In the genomic region with DNA sequence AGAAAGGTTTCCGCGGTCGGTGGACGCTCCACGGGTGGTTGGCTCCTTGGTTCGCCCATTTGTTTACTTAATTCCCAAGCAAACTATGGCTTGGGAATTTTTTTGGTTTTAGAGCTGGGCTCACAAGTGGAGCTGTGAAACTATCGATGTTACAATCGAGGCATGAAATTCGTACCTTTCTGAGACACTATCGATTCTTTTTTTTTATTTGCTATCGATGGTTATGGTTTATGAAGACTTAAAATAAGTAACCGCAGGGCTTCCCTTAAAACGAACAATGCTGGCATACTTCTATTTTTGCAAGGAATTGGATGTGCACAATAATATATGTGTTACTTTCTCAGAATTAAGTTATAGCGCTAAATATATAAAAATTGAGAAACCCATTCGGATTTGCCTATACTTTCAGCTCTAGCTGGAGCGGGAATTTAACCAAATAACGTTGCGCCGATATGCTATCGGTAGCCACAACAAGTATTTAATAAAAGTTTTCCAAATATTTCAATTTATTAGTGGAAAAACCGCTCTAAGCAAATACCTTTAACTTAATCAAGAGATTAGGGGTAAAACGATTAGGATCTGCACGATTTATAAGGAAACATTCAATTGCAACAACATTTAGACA, we compare ENCODE assay signal across 1 fruit fly cellular context.
TF ChIP-seq lines count a peak whose summit lies in the region.

A gene (minus strand): TSS at position 147 of the 625 bp plus-strand sequence.

TF ChIP-seq in whole organism, embryonic, 481 proteins besides CTCF, POLR2A, EP300 and RAD21 (continued from another document and continues in another):
- peak; percentile 69 for TF ChIP-seq nerfin-2 (GFP tag; IDR thresholded peaks at IDR 0.05; lab: Robert Waterston, UW; ENCODE audit: partially characterized antibody)
- TF ChIP-seq dati (GFP tag; IDR thresholded peaks at IDR 0.05; lab: Robert Waterston, UW) = no peak
- TF ChIP-seq ranshi (GFP tag; IDR thresholded peaks at IDR 0.05; lab: Robert Waterston, UW) = no peak
- no peak for TF ChIP-seq Rx (GFP tag; IDR thresholded peaks at IDR 0.05; lab: Robert Waterston, UW)
- no peak for TF ChIP-seq CG18476 (GFP tag; optimal IDR thresholded peaks at IDR 0.05; lab: Kevin White, UChicago)
- no peak for TF ChIP-seq CG17912 (GFP tag; optimal IDR thresholded peaks at IDR 0.05; lab: Kevin White, UChicago)
- TF ChIP-seq Sin3A (optimal IDR thresholded peaks at IDR 0.05; lab: Kevin White, UChicago) = peak; percentile 45
- TF ChIP-seq Kr (GFP tag; optimal IDR thresholded peaks at IDR 0.05; lab: Kevin White, UChicago) = no peak
- TF ChIP-seq crc (GFP tag; optimal IDR thresholded peaks at IDR 0.05; lab: Kevin White, UChicago) = no peak
- no peak for TF ChIP-seq CG1603 (tag; optimal IDR thresholded peaks at IDR 0.05; lab: Kevin White, UChicago)
- no peak for TF ChIP-seq CG12104 (GFP tag; optimal IDR thresholded peaks at IDR 0.05; lab: Kevin White, UChicago)
- no peak for TF ChIP-seq CG6765 (GFP tag; optimal IDR thresholded peaks at IDR 0.05; lab: Kevin White, UChicago)
- no peak for TF ChIP-seq CG10147 (GFP tag; optimal IDR thresholded peaks at IDR 0.05; lab: Kevin White, UChicago)
- TF ChIP-seq ase (GFP tag; IDR thresholded peaks at IDR 0.05; lab: Robert Waterston, UW) = no peak
- no peak for TF ChIP-seq onecut (GFP tag; IDR thresholded peaks at IDR 0.05; lab: Robert Waterston, UW)
- peak; percentile 84 for TF ChIP-seq CG6791 (GFP tag; IDR thresholded peaks at IDR 0.05; lab: Robert Waterston, UW; ENCODE audit: partially characterized antibody)
- TF ChIP-seq CG7786 (GFP tag; optimal IDR thresholded peaks at IDR 0.05; lab: Kevin White, UChicago) = no peak
- TF ChIP-seq CG1647 (GFP tag; optimal IDR thresholded peaks at IDR 0.05; lab: Kevin White, UChicago) = no peak
- TF ChIP-seq Rfx (GFP tag; IDR thresholded peaks at IDR 0.05; lab: Robert Waterston, UW) = no peak
- no peak for TF ChIP-seq D19A (tag; optimal IDR thresholded peaks at IDR 0.05; lab: Kevin White, UChicago)
- TF ChIP-seq CG14710 (tag; optimal IDR thresholded peaks at IDR 0.05; lab: Kevin White, UChicago) = no peak
- TF ChIP-seq gfzf (GFP tag; optimal IDR thresholded peaks at IDR 0.05; lab: Kevin White, UChicago) = peak; percentile 20
- no peak for TF ChIP-seq B-H2 (GFP tag; optimal IDR thresholded peaks at IDR 0.05; lab: Kevin White, UChicago)
- TF ChIP-seq yki (optimal IDR thresholded peaks at IDR 0.05; lab: Kevin White, UChicago) = no peak
- no peak for TF ChIP-seq ara (GFP tag; IDR thresholded peaks at IDR 0.05; lab: Robert Waterston, UW)
- no peak for TF ChIP-seq CG4707 (GFP tag; optimal IDR thresholded peaks at IDR 0.05; lab: Kevin White, UChicago)
- no peak for TF ChIP-seq Gsc (GFP tag; IDR thresholded peaks at IDR 0.05; lab: Robert Waterston, UW)
- no peak for TF ChIP-seq Hmr (GFP tag; optimal IDR thresholded peaks at IDR 0.05; lab: Kevin White, UChicago)
- no peak for TF ChIP-seq CG2199 (GFP tag; IDR thresholded peaks at IDR 0.05; lab: Robert Waterston, UW)
- TF ChIP-seq CG2889 (GFP tag; IDR thresholded peaks at IDR 0.05; lab: Robert Waterston, UW) = no peak
- no peak for TF ChIP-seq CG15601 (tag; optimal IDR thresholded peaks at IDR 0.05; lab: Kevin White, UChicago)
- TF ChIP-seq Dek (tag; optimal IDR thresholded peaks at IDR 0.05; lab: Kevin White, UChicago) = no peak
- no peak for TF ChIP-seq CG34422 (GFP tag; IDR thresholded peaks at IDR 0.05; lab: Robert Waterston, UW)
- TF ChIP-seq Dll (GFP tag; IDR thresholded peaks at IDR 0.05; lab: Robert Waterston, UW; ENCODE audit: partially characterized antibody) = peak; percentile 78
- no peak for TF ChIP-seq run (tag; optimal IDR thresholded peaks at IDR 0.05; lab: Kevin White, UChicago)
- TF ChIP-seq CG17568 (GFP tag; optimal IDR thresholded peaks at IDR 0.05; lab: Kevin White, UChicago) = no peak
- TF ChIP-seq z (GFP tag; IDR thresholded peaks at IDR 0.05; lab: Robert Waterston, UW) = no peak
- TF ChIP-seq hb (GFP tag; IDR thresholded peaks at IDR 0.05; lab: Robert Waterston, UW; ENCODE audit: partially characterized antibody) = peak; percentile 73
- TF ChIP-seq btn (GFP tag; optimal IDR thresholded peaks at IDR 0.05; lab: Kevin White, UChicago) = no peak
- peak; percentile 76 for TF ChIP-seq Dref (GFP tag; IDR thresholded peaks at IDR 0.05; lab: Robert Waterston, UW)
- TF ChIP-seq HLHmδ (GFP tag; optimal IDR thresholded peaks at IDR 0.05; lab: Kevin White, UChicago) = no peak
- no peak for TF ChIP-seq Poxn (GFP tag; IDR thresholded peaks at IDR 0.05; lab: Robert Waterston, UW)
- no peak for TF ChIP-seq ttk (GFP tag; IDR thresholded peaks at IDR 0.05; lab: Robert Waterston, UW)
- no peak for TF ChIP-seq lov (optimal IDR thresholded peaks at IDR 0.05; lab: Kevin White, UChicago)
- no peak for TF ChIP-seq lov (GFP tag; IDR thresholded peaks at IDR 0.05; lab: Robert Waterston, UW)
- no peak for TF ChIP-seq CG9727 (GFP tag; optimal IDR thresholded peaks at IDR 0.05; lab: Kevin White, UChicago)
- no peak for TF ChIP-seq kah (GFP tag; optimal IDR thresholded peaks at IDR 0.05; lab: Kevin White, UChicago)
- peak; percentile 78 for TF ChIP-seq Scr (GFP tag; IDR thresholded peaks at IDR 0.05; lab: Robert Waterston, UW; ENCODE audit: partially characterized antibody)
- TF ChIP-seq psq (GFP tag; optimal IDR thresholded peaks at IDR 0.05; lab: Kevin White, UChicago) = no peak
- no peak for TF ChIP-seq chn (GFP tag; optimal IDR thresholded peaks at IDR 0.05; lab: Kevin White, UChicago)
- TF ChIP-seq Max (GFP tag; optimal IDR thresholded peaks at IDR 0.05; lab: Kevin White, UChicago) = no peak
- no peak for TF ChIP-seq twi (tag; optimal IDR thresholded peaks at IDR 0.05; lab: Kevin White, UChicago)
- no peak for TF ChIP-seq toy (GFP tag; IDR thresholded peaks at IDR 0.05; lab: Robert Waterston, UW)
- no peak for TF ChIP-seq Xbp1 (GFP tag; optimal IDR thresholded peaks at IDR 0.05; lab: Kevin White, UChicago)
- TF ChIP-seq so (GFP tag; IDR thresholded peaks at IDR 0.05; lab: Robert Waterston, UW) = no peak
- peak; percentile 11 for TF ChIP-seq Dp (GFP tag; optimal IDR thresholded peaks at IDR 0.05; lab: Kevin White, UChicago)
- no peak for TF ChIP-seq Oli (tag; optimal IDR thresholded peaks at IDR 0.05; lab: Kevin White, UChicago)
- no peak for TF ChIP-seq CG16779 (GFP tag; IDR thresholded peaks at IDR 0.05; lab: Robert Waterston, UW)
- TF ChIP-seq CG8388 (GFP tag; optimal IDR thresholded peaks at IDR 0.05; lab: Kevin White, UChicago) = no peak
- no peak for TF ChIP-seq dm (GFP tag; optimal IDR thresholded peaks at IDR 0.05; lab: Kevin White, UChicago)
- TF ChIP-seq trem (tag; optimal IDR thresholded peaks at IDR 0.05; lab: Kevin White, UChicago) = no peak
- TF ChIP-seq vnd (GFP tag; IDR thresholded peaks at IDR 0.05; lab: Robert Waterston, UW; ENCODE audit: partially characterized antibody) = peak; percentile 80
- no peak for TF ChIP-seq CG8281 (tag; optimal IDR thresholded peaks at IDR 0.05; lab: Kevin White, UChicago)
- no peak for TF ChIP-seq CG15011 (GFP tag; optimal IDR thresholded peaks at IDR 0.05; lab: Kevin White, UChicago)
- no peak for TF ChIP-seq maf-S (GFP tag; optimal IDR thresholded peaks at IDR 0.05; lab: Kevin White, UChicago)
- TF ChIP-seq CG14860 (GFP tag; IDR thresholded peaks at IDR 0.05; lab: Robert Waterston, UW; ENCODE audit: partially characterized antibody) = peak; percentile 78
- TF ChIP-seq CG7271 (tag; optimal IDR thresholded peaks at IDR 0.05; lab: Kevin White, UChicago) = no peak
- no peak for TF ChIP-seq CG10209 (GFP tag; optimal IDR thresholded peaks at IDR 0.05; lab: Kevin White, UChicago)
- no peak for TF ChIP-seq NFAT (GFP tag; IDR thresholded peaks at IDR 0.05; lab: Robert Waterston, UW)
- TF ChIP-seq CG12391 (tag; optimal IDR thresholded peaks at IDR 0.05; lab: Kevin White, UChicago) = no peak
- TF ChIP-seq CG7987 (GFP tag; optimal IDR thresholded peaks at IDR 0.05; lab: Kevin White, UChicago) = no peak
- peak; percentile 86 for TF ChIP-seq bbx (GFP tag; IDR thresholded peaks at IDR 0.05; lab: Robert Waterston, UW; ENCODE audit: partially characterized antibody)
- TF ChIP-seq hbn (GFP tag; IDR thresholded peaks at IDR 0.05; lab: Robert Waterston, UW; ENCODE audit: partially characterized antibody) = peak; percentile 62
- TF ChIP-seq ems (GFP tag; optimal IDR thresholded peaks at IDR 0.05; lab: Kevin White, UChicago) = no peak
- no peak for TF ChIP-seq CG6272 (GFP tag; IDR thresholded peaks at IDR 0.05; lab: Robert Waterston, UW)
- TF ChIP-seq gem (tag; optimal IDR thresholded peaks at IDR 0.05; lab: Kevin White, UChicago) = no peak
- TF ChIP-seq Usf (GFP tag; optimal IDR thresholded peaks at IDR 0.05; lab: Kevin White, UChicago) = no peak
- TF ChIP-seq HLH3B (GFP tag; IDR thresholded peaks at IDR 0.05; lab: Robert Waterston, UW) = no peak
- no peak for TF ChIP-seq CG2116 (GFP tag; optimal IDR thresholded peaks at IDR 0.05; lab: Kevin White, UChicago)
- no peak for TF ChIP-seq Hey (tag; optimal IDR thresholded peaks at IDR 0.05; lab: Kevin White, UChicago)
- TF ChIP-seq CG16863 (GFP tag; optimal IDR thresholded peaks at IDR 0.05; lab: Kevin White, UChicago) = no peak
- no peak for TF ChIP-seq CG43689 (GFP tag; IDR thresholded peaks at IDR 0.05; lab: Robert Waterston, UW)
- TF ChIP-seq sd (tag; optimal IDR thresholded peaks at IDR 0.05; lab: Kevin White, UChicago) = no peak
- TF ChIP-seq tio (GFP tag; optimal IDR thresholded peaks at IDR 0.05; lab: Kevin White, UChicago) = no peak
- peak; percentile 7; the same call in 1 of the 2 replicates for TF ChIP-seq E2f2 (GFP tag; IDR thresholded peaks at IDR 0.05; lab: Robert Waterston, UW)
- TF ChIP-seq gsb (GFP tag; IDR thresholded peaks at IDR 0.05; lab: Robert Waterston, UW) = no peak
- TF ChIP-seq Aef1 (GFP tag; IDR thresholded peaks at IDR 0.05; lab: Robert Waterston, UW) = no peak
- TF ChIP-seq dysf (GFP tag; IDR thresholded peaks at IDR 0.05; lab: Robert Waterston, UW) = no peak
- no peak for TF ChIP-seq Lhr (GFP tag; optimal IDR thresholded peaks at IDR 0.05; lab: Kevin White, UChicago)
- no peak for TF ChIP-seq fd96Cb (tag; optimal IDR thresholded peaks at IDR 0.05; lab: Kevin White, UChicago)
- no peak for TF ChIP-seq H15 (GFP tag; IDR thresholded peaks at IDR 0.05; lab: Robert Waterston, UW)
- no peak for TF ChIP-seq CG4328 (GFP tag; optimal IDR thresholded peaks at IDR 0.05; lab: Kevin White, UChicago)
- no peak for TF ChIP-seq Myb (GFP tag; optimal IDR thresholded peaks at IDR 0.05; lab: Kevin White, UChicago)
- no peak for TF ChIP-seq CG11696 (GFP tag; IDR thresholded peaks at IDR 0.05; lab: Robert Waterston, UW)
- TF ChIP-seq CG3838 (GFP tag; optimal IDR thresholded peaks at IDR 0.05; lab: Kevin White, UChicago) = no peak
- no peak for TF ChIP-seq CG7745 (tag; optimal IDR thresholded peaks at IDR 0.05; lab: Kevin White, UChicago)
- TF ChIP-seq row (GFP tag; IDR thresholded peaks at IDR 0.05; lab: Robert Waterston, UW) = peak; percentile 37; the same call in 2 of the 3 replicates
- TF ChIP-seq Mes4 (GFP tag; optimal IDR thresholded peaks at IDR 0.05; lab: Kevin White, UChicago) = no peak
- TF ChIP-seq Nf-YA (GFP tag; IDR thresholded peaks at IDR 0.05; lab: Robert Waterston, UW) = no peak
- no peak for TF ChIP-seq ewg (GFP tag; optimal IDR thresholded peaks at IDR 0.05; lab: Kevin White, UChicago)
- TF ChIP-seq gsb-n (tag; optimal IDR thresholded peaks at IDR 0.05; lab: Kevin White, UChicago) = no peak
- TF ChIP-seq CG10959 (GFP tag; IDR thresholded peaks at IDR 0.05; lab: Robert Waterston, UW) = no peak
- TF ChIP-seq CrebB (tag; optimal IDR thresholded peaks at IDR 0.05; lab: Kevin White, UChicago) = no peak
- peak; percentile 9 for TF ChIP-seq Ets65A (GFP tag; lab: Kevin White, UChicago)
- TF ChIP-seq CG13123 (GFP tag; optimal IDR thresholded peaks at IDR 0.05; lab: Kevin White, UChicago) = no peak
- TF ChIP-seq trh (GFP tag; optimal IDR thresholded peaks at IDR 0.05; lab: Kevin White, UChicago) = no peak
- no peak for TF ChIP-seq gce (GFP tag; IDR thresholded peaks at IDR 0.05; lab: Robert Waterston, UW)
- peak; percentile 79 for TF ChIP-seq Opbp (GFP tag; IDR thresholded peaks at IDR 0.05; lab: Robert Waterston, UW; ENCODE audit: partially characterized antibody)
- TF ChIP-seq pum (GFP tag; optimal IDR thresholded peaks at IDR 0.05; lab: Kevin White, UChicago) = no peak
- TF ChIP-seq CG12942 (GFP tag; optimal IDR thresholded peaks at IDR 0.05; lab: Kevin White, UChicago) = no peak
- no peak for TF ChIP-seq CG3281 (GFP tag; optimal IDR thresholded peaks at IDR 0.05; lab: Kevin White, UChicago)
- TF ChIP-seq CG13287 (GFP tag; IDR thresholded peaks at IDR 0.05; lab: Robert Waterston, UW; ENCODE audit: partially characterized antibody) = peak; percentile 71
- TF ChIP-seq Atf-2 (GFP tag; optimal IDR thresholded peaks at IDR 0.05; lab: Kevin White, UChicago) = no peak
- TF ChIP-seq ken (GFP tag; IDR thresholded peaks at IDR 0.05; lab: Robert Waterston, UW) = no peak
- no peak for TF ChIP-seq CG14050 (GFP tag; IDR thresholded peaks at IDR 0.05; lab: Robert Waterston, UW)
- TF ChIP-seq Ravus (GFP tag; IDR thresholded peaks at IDR 0.05; lab: Robert Waterston, UW) = no peak
- TF ChIP-seq ash1 (GFP tag; optimal IDR thresholded peaks at IDR 0.05; lab: Kevin White, UChicago) = no peak
- peak; percentile 81 for TF ChIP-seq amos (GFP tag; IDR thresholded peaks at IDR 0.05; lab: Robert Waterston, UW; ENCODE audit: partially characterized antibody)
- no peak for TF ChIP-seq CG18619 (GFP tag; optimal IDR thresholded peaks at IDR 0.05; lab: Kevin White, UChicago)
- no peak for TF ChIP-seq slbo (GFP tag; IDR thresholded peaks at IDR 0.05; lab: Robert Waterston, UW)
- no peak for TF ChIP-seq Awh (GFP tag; IDR thresholded peaks at IDR 0.05; lab: Robert Waterston, UW)
- no peak for TF ChIP-seq CG7839 (tag; optimal IDR thresholded peaks at IDR 0.05; lab: Kevin White, UChicago)
- TF ChIP-seq Hand (GFP tag; optimal IDR thresholded peaks at IDR 0.05; lab: Kevin White, UChicago) = no peak
- no peak for TF ChIP-seq CG30020 (tag; optimal IDR thresholded peaks at IDR 0.05; lab: Kevin White, UChicago)
- TF ChIP-seq abd-A (tag; optimal IDR thresholded peaks at IDR 0.05; lab: Kevin White, UChicago) = no peak
- TF ChIP-seq CG11398 (GFP tag; optimal IDR thresholded peaks at IDR 0.05; lab: Kevin White, UChicago) = no peak
- no peak for TF ChIP-seq p53 (GFP tag; optimal IDR thresholded peaks at IDR 0.05; lab: Kevin White, UChicago)
- no peak for TF ChIP-seq HLH54F (GFP tag; optimal IDR thresholded peaks at IDR 0.05; lab: Kevin White, UChicago)
- TF ChIP-seq NC2α (GFP tag; optimal IDR thresholded peaks at IDR 0.05; lab: Kevin White, UChicago) = no peak
- TF ChIP-seq HLH4C (GFP tag; IDR thresholded peaks at IDR 0.05; lab: Robert Waterston, UW; ENCODE audit: partially characterized antibody) = peak; percentile 70
- TF ChIP-seq Sry-β (GFP tag; optimal IDR thresholded peaks at IDR 0.05; lab: Kevin White, UChicago) = no peak
